Fruit fly (Drosophila melanogaster) whole organism, pupa: Measurements from ENCODE around the gene Smox.

Experiments used
- CG13204 ChIP-seq: fragments of 200-800 bp; sonication (Bioruptor generic); optimal IDR thresholded peaks from 2 replicates; lab custom pipeline; 2018; ENCODE audit warnings: missing biosample characterization, mild to moderate bottlenecking, missing genetic modification characterization, moderate library complexity
- CG8159 ChIP-seq: fragments of 200-800 bp; sonication (Bioruptor generic); optimal IDR thresholded peaks from 3 replicates; lab custom pipeline; 2018; ENCODE audit warnings: missing biosample characterization, mild to moderate bottlenecking, missing genetic modification characterization, moderate library complexity
- EcR ChIP-seq: fragments of 200-800 bp; sonication (Bioruptor generic); optimal IDR thresholded peaks from 3 replicates; lab custom pipeline; 2019; ENCODE audit warnings: missing biosample characterization, missing genetic modification characterization, mild to moderate bottlenecking, moderate library complexity, missing genetic modification reagents
- Pif1A ChIP-seq: fragments of 200-800 bp; sonication (Bioruptor generic); optimal IDR thresholded peaks from 3 replicates; lab custom pipeline; 2016; ENCODE audit warnings: missing biosample characterization, missing genetic modification characterization
- fd96Ca ChIP-seq: fragments of 200-800 bp; sonication (Bioruptor generic); IDR thresholded peaks from 3 replicates; pipeline ENCODE4 v1.3.6; 2022; ENCODE audit warnings: missing biosample characterization, missing genetic modification characterization
- gl ChIP-seq: fragments of 200-800 bp; sonication (Bioruptor generic); optimal IDR thresholded peaks from 2 replicates; lab custom pipeline; 2018; ENCODE audit warnings: missing biosample characterization, mild to moderate bottlenecking, missing genetic modification characterization

DNA sequence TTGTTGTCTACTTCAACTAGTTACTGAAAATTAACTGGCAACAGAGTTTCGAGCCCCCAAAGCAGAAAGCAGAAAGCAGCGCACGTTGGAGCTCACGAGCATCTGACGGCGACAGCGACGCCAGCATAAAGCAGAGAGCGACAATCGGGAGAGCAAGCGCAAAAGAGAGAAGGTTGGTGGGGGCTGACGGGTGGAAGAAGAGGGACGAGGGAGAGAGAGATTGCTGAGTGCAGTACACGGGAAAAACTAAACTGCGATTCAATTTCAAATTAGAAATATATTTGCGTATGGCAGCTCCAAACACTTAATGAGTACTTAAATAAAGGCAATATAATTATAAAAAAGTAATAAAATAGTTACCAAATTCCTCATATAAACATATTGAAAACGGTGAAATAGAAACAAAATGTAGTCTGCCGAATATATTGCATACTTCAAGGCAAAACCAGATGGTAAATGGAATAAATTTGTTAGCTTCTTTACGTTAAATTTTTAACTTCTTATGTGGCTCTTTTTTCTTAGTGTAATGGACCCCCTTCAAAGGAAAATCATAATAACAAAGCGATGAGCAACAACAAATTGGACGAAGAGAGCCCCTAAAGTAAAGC is 49.9 kb downstream of the Smox start:
- TF ChIP-seq fd96Ca (peak; percentile 72; the same call in 2 of the 3 replicates), CG8159 (tag; lab: Kevin White, UChicago) (peak; percentile 97), CG13204 (peak; percentile 87), Pif1A (GFP tag; lab: Kevin White, UChicago) (peak; percentile 91), EcR (no peak), gl (peak; percentile 84)
